Worm (Caenorhabditis elegans) whole organism, midembryonic: ENCODE results near the gene tasp-1.

Source experiments
- T22C8.4 ChIP-seq: fragments of 200-800 bp; sonication (Bioruptor generic); IDR thresholded peaks from 2 replicates; pipeline ENCODE4 v1.3.6; 2022; ENCODE audit warnings: missing genetic modification characterization, missing compliant biosample characterization
- cog-1 ChIP-seq: sonication (generic microtip); optimal IDR thresholded peaks from 2 replicates; lab custom pipeline; 2016; ENCODE audit warnings: missing genetic modification characterization, missing compliant biosample characterization
- klf-2 ChIP-seq: fragments of 200-800 bp; sonication (Bioruptor generic); conservative IDR thresholded peaks from 2 replicates; pipeline ENCODE4 v1.3.6; 2022; ENCODE audit warnings: missing genetic modification reagents, missing genetic modification characterization, missing compliant biosample characterization
- tab-1 ChIP-seq: fragments of 200-800 bp; sonication (Bioruptor generic); IDR thresholded peaks from 2 replicates; pipeline ENCODE4 v1.3.6; 2022; ENCODE audit warnings: missing genetic modification characterization, missing compliant biosample characterization
- ztf-23 ChIP-seq: fragments of 200-800 bp; sonication (Bioruptor generic); IDR thresholded peaks from 2 replicates; pipeline ENCODE4 v1.3.6; 2022; ENCODE audit warnings: missing genetic modification reagents, missing genetic modification characterization, missing compliant biosample characterization

- TF ChIP-seq klf-2 (GFP tag; lab: Robert Waterston, UW) (no peak), T22C8.4 (GFP tag; lab: Robert Waterston, UW) (peak; percentile 72), cog-1 (tag; lab: Kevin White, UChicago) (peak; percentile 50), ztf-23 (peak; percentile 100), tab-1 (GFP tag; lab: Robert Waterston, UW) (no peak)
Observed at ce11 chrIII:10747620-10748479, 11.3 kb upstream of the tasp-1 start, which contains the start of the genes ran-1 and dkc-1.
